Fruit fly (Drosophila melanogaster) whole organism, pupa: ENCODE data around the gene Tbcd.

Experiments
- CG10348 ChIP-seq: fragments of 200-800 bp; sonication (Bioruptor generic); IDR thresholded peaks from 2 replicates; pipeline ENCODE4 v1.3.6; 2022; ENCODE audit warnings: missing biosample characterization, missing genetic modification characterization
- CG12605 ChIP-seq: fragments of 200-800 bp; sonication (Bioruptor generic); IDR thresholded peaks from 2 replicates; pipeline ENCODE4 v1.3.6; 2022; ENCODE audit warnings: missing biosample characterization, missing genetic modification characterization
- CG13204 ChIP-seq: fragments of 200-800 bp; sonication (Bioruptor generic); optimal IDR thresholded peaks from 2 replicates; lab custom pipeline; 2018; ENCODE audit warnings: missing biosample characterization, mild to moderate bottlenecking, missing genetic modification characterization, moderate library complexity
- CG14655 ChIP-seq: fragments of 200-800 bp; sonication (Bioruptor generic); optimal IDR thresholded peaks from 3 replicates; lab custom pipeline; 2017; ENCODE audit warnings: mild to moderate bottlenecking, missing biosample characterization, missing genetic modification reagents, missing genetic modification characterization
- CG15710 ChIP-seq: fragments of 200-800 bp; sonication (Bioruptor generic); optimal IDR thresholded peaks from 2 replicates; lab custom pipeline; 2018; ENCODE audit warnings: missing biosample characterization, mild to moderate bottlenecking, missing genetic modification characterization, moderate library complexity
- CG17806 ChIP-seq: fragments of 200-800 bp; sonication (Bioruptor generic); optimal IDR thresholded peaks from 2 replicates; lab custom pipeline; 2018; ENCODE audit warnings: missing biosample characterization, mild to moderate bottlenecking, missing genetic modification characterization, moderate library complexity
- CG32121 ChIP-seq: fragments of 200-800 bp; sonication (Bioruptor generic); IDR thresholded peaks from 2 replicates; pipeline ENCODE4 v1.3.6; 2022; ENCODE audit warnings: missing biosample characterization, missing genetic modification characterization
- CG34367 ChIP-seq: fragments of 200-800 bp; sonication (Bioruptor generic); optimal IDR thresholded peaks from 2 replicates; lab custom pipeline; 2018; ENCODE audit warnings: missing biosample characterization, mild to moderate bottlenecking, missing genetic modification characterization
- CG4496 ChIP-seq: fragments of 200-800 bp; sonication (Bioruptor generic); IDR thresholded peaks from 3 replicates; pipeline ENCODE4 v1.3.6; 2022; ENCODE audit warnings: missing biosample characterization, missing genetic modification characterization
- CG8159 ChIP-seq: fragments of 200-800 bp; sonication (Bioruptor generic); optimal IDR thresholded peaks from 3 replicates; lab custom pipeline; 2018; ENCODE audit warnings: missing biosample characterization, mild to moderate bottlenecking, missing genetic modification characterization, moderate library complexity
- CG8301 ChIP-seq: fragments of 200-800 bp; sonication (Bioruptor generic); optimal IDR thresholded peaks from 2 replicates; lab custom pipeline; 2018; ENCODE audit warnings: missing biosample characterization, mild to moderate bottlenecking, missing genetic modification characterization
- CG9948 ChIP-seq: fragments of 200-800 bp; sonication (Bioruptor generic); optimal IDR thresholded peaks from 2 replicates; lab custom pipeline; 2018; ENCODE audit warnings: missing biosample characterization, mild to moderate bottlenecking, missing genetic modification characterization, moderate library complexity
- D1 ChIP-seq: fragments of 200-800 bp; sonication (Bioruptor generic); optimal IDR thresholded peaks from 2 replicates; lab custom pipeline; 2018; ENCODE audit warnings: missing biosample characterization, mild to moderate bottlenecking, missing genetic modification characterization, moderate library complexity
- EcR ChIP-seq: fragments of 200-800 bp; sonication (Bioruptor generic); optimal IDR thresholded peaks from 3 replicates; lab custom pipeline; 2019; ENCODE audit warnings: missing biosample characterization, missing genetic modification characterization, mild to moderate bottlenecking, moderate library complexity, missing genetic modification reagents
- Ets98B ChIP-seq: fragments of 200-800 bp; sonication (Bioruptor generic); IDR thresholded peaks from 2 replicates; pipeline ENCODE4 v1.3.6; 2022; ENCODE audit warnings: missing biosample characterization, missing genetic modification characterization
- Pif1A ChIP-seq: fragments of 200-800 bp; sonication (Bioruptor generic); optimal IDR thresholded peaks from 3 replicates; lab custom pipeline; 2016; ENCODE audit warnings: missing biosample characterization, missing genetic modification characterization
- Pif1B ChIP-seq: fragments of 200-800 bp; sonication (Bioruptor generic); optimal IDR thresholded peaks from 3 replicates; lab custom pipeline; 2016; ENCODE audit warnings: missing biosample characterization, missing genetic modification characterization
- Snoo ChIP-seq: fragments of 200-800 bp; sonication (Bioruptor generic); optimal IDR thresholded peaks from 3 replicates; lab custom pipeline; 2017; ENCODE audit warnings: missing biosample characterization, mild to moderate bottlenecking, missing genetic modification characterization, inconsistent platforms
- fd96Ca ChIP-seq: fragments of 200-800 bp; sonication (Bioruptor generic); IDR thresholded peaks from 3 replicates; pipeline ENCODE4 v1.3.6; 2022; ENCODE audit warnings: missing biosample characterization, missing genetic modification characterization
- gl ChIP-seq: fragments of 200-800 bp; sonication (Bioruptor generic); optimal IDR thresholded peaks from 2 replicates; lab custom pipeline; 2018; ENCODE audit warnings: missing biosample characterization, mild to moderate bottlenecking, missing genetic modification characterization
- rn ChIP-seq: fragments of 200-800 bp; sonication (Bioruptor generic); IDR thresholded peaks from 2 replicates; pipeline ENCODE4 v1.3.6; 2022; ENCODE audit warnings: missing biosample characterization, missing genetic modification characterization

Tbcd gene

dm6 chr2L:2181971-2182643, 34.8 kb downstream of the Tbcd start:
- TF ChIP-seq CG34367 = no peak
- TF ChIP-seq CG8159 (tag; lab: Kevin White, UChicago) = no peak
- no peak for TF ChIP-seq Ets98B (GFP tag; lab: Robert Waterston, UW)
- no peak for TF ChIP-seq CG8301 (tag; lab: Kevin White, UChicago)
- TF ChIP-seq CG4496 (GFP tag; lab: Robert Waterston, UW) = no peak
- no peak for TF ChIP-seq EcR (GFP tag; lab: Kevin White, UChicago)

dm6 chr2L:2182735-2183340, 35.5 kb downstream of the Tbcd start:
- TF ChIP-seq Pif1B (GFP tag; lab: Kevin White, UChicago) = peak; percentile 79
- TF ChIP-seq CG10348 (GFP tag; lab: Robert Waterston, UW) = no peak
- peak; percentile 83 for TF ChIP-seq gl (tag; lab: Kevin White, UChicago)
- no peak for TF ChIP-seq CG32121 (GFP tag; lab: Robert Waterston, UW)
- TF ChIP-seq CG4496 (GFP tag; lab: Robert Waterston, UW) = peak; percentile 87
- peak; percentile 68 for TF ChIP-seq Pif1A (GFP tag; lab: Kevin White, UChicago)
- TF ChIP-seq EcR (GFP tag; lab: Kevin White, UChicago) = no peak
- TF ChIP-seq fd96Ca = peak; percentile 81
- TF ChIP-seq CG14655 (GFP tag; lab: Kevin White, UChicago) = peak; percentile 87
- TF ChIP-seq CG12605 (GFP tag; lab: Robert Waterston, UW) = peak; percentile 78
- peak; percentile 80 for TF ChIP-seq CG8159 (tag; lab: Kevin White, UChicago)
- peak; percentile 88 for TF ChIP-seq CG9948
- TF ChIP-seq CG13204 (GFP tag; lab: Kevin White, UChicago) = peak; percentile 65
- TF ChIP-seq rn (GFP tag; lab: Robert Waterston, UW) = 0 out of 2 replicates have a peak, but pooled peaks have one; percentile 7
- peak; percentile 75 for TF ChIP-seq CG8301 (tag; lab: Kevin White, UChicago)
- TF ChIP-seq Snoo = no peak
- peak; percentile 86 for TF ChIP-seq CG34367
- TF ChIP-seq Ets98B (GFP tag; lab: Robert Waterston, UW) = peak; percentile 61
- TF ChIP-seq CG15710 (tag; lab: Kevin White, UChicago) = peak; percentile 80
- no peak for TF ChIP-seq D1
- peak; percentile 87 for TF ChIP-seq CG17806 (tag; lab: Kevin White, UChicago)

- TF ChIP-seq CG15710 (tag; lab: Kevin White, UChicago) (no peak), fd96Ca (peak; percentile 31; the same call in 1 of the 3 replicates), CG4496 (GFP tag; lab: Robert Waterston, UW) (peak; percentile 67; the same call in 2 of the 3 replicates), CG12605 (GFP tag; lab: Robert Waterston, UW) (peak; percentile 28; the same call in 1 of the 2 replicates), CG32121 (GFP tag; lab: Robert Waterston, UW) (0 out of 2 replicates have a peak, but pooled peaks have one; percentile 25), Pif1A (GFP tag; lab: Kevin White, UChicago) (no peak), CG8159 (tag; lab: Kevin White, UChicago) (no peak), CG10348 (GFP tag; lab: Robert Waterston, UW) (no peak), Pif1B (GFP tag; lab: Kevin White, UChicago) (no peak), CG8301 (tag; lab: Kevin White, UChicago) (peak; percentile 21), Ets98B (GFP tag; lab: Robert Waterston, UW) (peak; percentile 72)
Measured at dm6 chr2L:2184129-2184528, 36.8 kb downstream of the Tbcd start.

dm6 chr2L:2184659-2185058, 37.3 kb downstream of the Tbcd start:
- TF ChIP-seq CG14655 (GFP tag; lab: Kevin White, UChicago) (peak; percentile 54), CG8159 (tag; lab: Kevin White, UChicago) (peak; percentile 48), CG8301 (tag; lab: Kevin White, UChicago) (peak; percentile 75), rn (GFP tag; lab: Robert Waterston, UW) (peak; percentile 47), D1 (no peak), CG4496 (GFP tag; lab: Robert Waterston, UW) (peak; percentile 56; the same call in 1 of the 3 replicates), CG10348 (GFP tag; lab: Robert Waterston, UW) (no peak), CG13204 (GFP tag; lab: Kevin White, UChicago) (no peak), CG15710 (tag; lab: Kevin White, UChicago) (no peak), Pif1B (GFP tag; lab: Kevin White, UChicago) (peak; percentile 62), CG9948 (peak; percentile 21), Ets98B (GFP tag; lab: Robert Waterston, UW) (peak; percentile 37; the same call in 1 of the 2 replicates), fd96Ca (no peak), CG34367 (peak; percentile 1), Snoo (peak; percentile 22), CG12605 (GFP tag; lab: Robert Waterston, UW) (peak; percentile 11; the same call in 1 of the 2 replicates), CG32121 (GFP tag; lab: Robert Waterston, UW) (peak; percentile 25; the same call in 1 of the 2 replicates), CG17806 (tag; lab: Kevin White, UChicago) (peak; percentile 29), gl (tag; lab: Kevin White, UChicago) (no peak), Pif1A (GFP tag; lab: Kevin White, UChicago) (peak; percentile 55), EcR (GFP tag; lab: Kevin White, UChicago) (no peak)

dm6 chr2L:2185373-2185772, 38.1 kb downstream of the Tbcd start:
- no peak for TF ChIP-seq gl (tag; lab: Kevin White, UChicago)
- peak; percentile 23 for TF ChIP-seq Snoo
- peak; percentile 11; the same call in 1 of the 2 replicates for TF ChIP-seq Ets98B (GFP tag; lab: Robert Waterston, UW)
- no peak for TF ChIP-seq rn (GFP tag; lab: Robert Waterston, UW)
- peak; percentile 1 for TF ChIP-seq Pif1B (GFP tag; lab: Kevin White, UChicago)
- no peak for TF ChIP-seq Pif1A (GFP tag; lab: Kevin White, UChicago)
- peak; percentile 84 for TF ChIP-seq CG8301 (tag; lab: Kevin White, UChicago)
- no peak for TF ChIP-seq CG4496 (GFP tag; lab: Robert Waterston, UW)
- TF ChIP-seq CG34367 = no peak
- TF ChIP-seq CG14655 (GFP tag; lab: Kevin White, UChicago) = peak; percentile 70
- TF ChIP-seq, all 21 proteins: peak for 5
